Worm (Caenorhabditis elegans) whole organism, L4 larva: Measurements from ENCODE around the gene fbxb-61.
A peak's percentile ranks its signal among the peaks of the same experiment; 100 is the strongest.
"Not testable (repeated sequence)": the region's sequence is repeated elsewhere in the genome, so short reads cannot be mapped to it uniquely, and the experiment has no call there.

Experiments used
- F44E2.7 ChIP-seq: fragments of 200-800 bp; sonication (Bioruptor generic); IDR thresholded peaks from 2 replicates; pipeline ENCODE4 v2.1.2; 2022; ENCODE audit warnings: missing genetic modification characterization, missing compliant biosample characterization
- F49E8.2 ChIP-seq: sonication (generic microtip); optimal IDR thresholded peaks from 2 replicates; lab custom pipeline; 2016; ENCODE audit warnings: missing compliant biosample characterization, mild to moderate bottlenecking, missing genetic modification characterization, borderline replicate concordance
- R02D3.7 ChIP-seq: fragments of 150-350 bp; sonication (generic microtip); optimal IDR thresholded peaks from 3 replicates; lab custom pipeline; 2014; ENCODE audit warnings: missing biosample characterization, missing genetic modification characterization
- T26A8.4 ChIP-seq: fragments of 200-800 bp; sonication (Bioruptor generic); IDR thresholded peaks from 2 replicates; pipeline ENCODE4 v1.3.6; 2022; ENCODE audit warnings: missing genetic modification characterization, missing compliant biosample characterization
- Y105C5A.15 ChIP-seq: fragments of 200-800 bp; sonication (Bioruptor generic); IDR thresholded peaks from 2 replicates; pipeline ENCODE4 v1.3.6; 2022; ENCODE audit warnings: missing genetic modification characterization, missing compliant biosample characterization
- ZK546.5 ChIP-seq, 2 experiments: sonication (generic microtip); optimal IDR thresholded peaks; 2 replicates each; lab custom pipeline; 2017; ENCODE audit warnings: missing biosample characterization in 2 of 2, missing genetic modification characterization in 2 of 2
- aha-1 ChIP-seq: fragments of 150-350 bp; peaks from one replicate; lab custom pipeline; 2014; ENCODE audit warnings: missing biosample characterization, missing genetic modification characterization
- ama-1 ChIP-seq: fragments of 150-350 bp; optimal IDR thresholded peaks from 2 replicates; lab custom pipeline; 2014; ENCODE audit warnings: inconsistent platforms, mixed read lengths
- ceh-28 ChIP-seq: fragments of 150-350 bp; optimal IDR thresholded peaks from 2 replicates; lab custom pipeline; 2014; ENCODE audit warnings: missing biosample characterization, missing genetic modification reagents, missing genetic modification characterization
- egl-27 ChIP-seq: sonication (generic microtip); optimal IDR thresholded peaks from 3 replicates; lab custom pipeline; 2017; ENCODE audit warnings: missing biosample characterization, missing genetic modification reagents, missing genetic modification characterization
- gei-8 ChIP-seq: fragments of 200-800 bp; sonication (Bioruptor generic); optimal IDR thresholded peaks from 2 replicates; lab custom pipeline; 2018; ENCODE audit warnings: mild to moderate bottlenecking, missing genetic modification characterization, missing compliant biosample characterization
- hif-1 ChIP-seq, 2 experiments: sonication (generic microtip); optimal IDR thresholded peaks; 2 replicates each; lab custom pipeline; 2016 to 2017; ENCODE audit warnings: missing compliant biosample characterization in 2 of 2, missing genetic modification characterization in 2 of 2, missing genetic modification reagents in 2 of 2, missing genotype in 2 of 2, mild to moderate bottlenecking in 1 of 2
- lin-15B ChIP-seq: fragments of 150-350 bp; sonication (generic microtip); optimal IDR thresholded peaks from 3 replicates; lab custom pipeline; 2014; ENCODE audit warnings: missing biosample characterization, missing genetic modification characterization
- lin-39 ChIP-seq: fragments of 150-350 bp; optimal IDR thresholded peaks from 2 replicates; lab custom pipeline; 2014; ENCODE audit warnings: missing biosample characterization, missing genetic modification reagents, missing genetic modification characterization
- mdl-1 ChIP-seq, 2 experiments: fragments of 150-350 bp in 1 of 2; sonication (generic microtip) in 1 of 2; optimal IDR thresholded peaks; 2 replicates each; lab custom pipeline; 2014 to 2017; ENCODE audit warnings: missing biosample characterization in 2 of 2, missing genetic modification characterization in 2 of 2
- nhr-25 ChIP-seq: sonication (generic microtip); optimal IDR thresholded peaks from 2 replicates; lab custom pipeline; 2017; ENCODE audit warnings: missing genetic modification characterization, mild to moderate bottlenecking, missing compliant biosample characterization, antibody characterized with exemption, moderate library complexity, borderline replicate concordance; ENCODE audit not compliant: insufficient read depth
- pqm-1 ChIP-seq: sonication (generic microtip); optimal IDR thresholded peaks from 2 replicates; lab custom pipeline; 2017; ENCODE audit warnings: missing biosample characterization, missing genetic modification characterization
- rbr-2 ChIP-seq: sonication (generic microtip); optimal IDR thresholded peaks from 2 replicates; lab custom pipeline; 2016; ENCODE audit warnings: missing genotype, missing genetic modification characterization, missing compliant biosample characterization
- set-16 ChIP-seq: fragments of 200-800 bp; sonication (Bioruptor generic); IDR thresholded peaks from 2 replicates; pipeline ENCODE4 v1.3.6; 2022; ENCODE audit warnings: missing genetic modification reagents, missing genetic modification characterization, missing compliant biosample characterization
- skn-1 ChIP-seq: fragments of 150-350 bp; optimal IDR thresholded peaks from 2 replicates; lab custom pipeline; 2014; ENCODE audit warnings: missing biosample characterization, missing genetic modification characterization
- spr-3 ChIP-seq: fragments of 200-800 bp; sonication (Bioruptor generic); optimal IDR thresholded peaks from 2 replicates; lab custom pipeline; 2018; ENCODE audit warnings: mild to moderate bottlenecking, missing genetic modification characterization, missing compliant biosample characterization
- unc-62 ChIP-seq, 3 experiments: fragments of 150-350 bp in 1 of 3; sonication (generic microtip); optimal IDR thresholded peaks in 2 of 3; peaks in 1 of 3; 1 replicate in 1 of 3; 2 replicates in 2 of 3; lab custom pipeline; 2014 to 2017; ENCODE audit warnings: missing biosample characterization in 3 of 3, missing genetic modification characterization in 3 of 3, missing genetic modification reagents in 3 of 3, missing genotype in 1 of 3
- zfp-2 ChIP-seq: sonication (generic microtip); optimal IDR thresholded peaks from 2 replicates; lab custom pipeline; 2016; ENCODE audit warnings: mild to moderate bottlenecking, missing genetic modification characterization, missing compliant biosample characterization
- zip-11 ChIP-seq: fragments of 200-800 bp; sonication (Bioruptor generic); IDR thresholded peaks from 2 replicates; pipeline ENCODE4 v1.3.6; 2022; ENCODE audit warnings: missing genetic modification characterization, missing compliant biosample characterization
- ztf-11 ChIP-seq: fragments of 150-350 bp; optimal IDR thresholded peaks from 2 replicates; lab custom pipeline; 2014; ENCODE audit warnings: missing biosample characterization, missing genetic modification characterization
- ztf-7 ChIP-seq: fragments of 150-350 bp; optimal IDR thresholded peaks from 2 replicates; lab custom pipeline; 2014; ENCODE audit warnings: missing biosample characterization, missing genetic modification characterization

The fbxb-61 gene

ce11 chrV:19303589-19304174 lies at the start of gene fbxb-61, which contains the start of gene fbxb-63:
Gene fbxb-61, plus strand, starts transcription at chrV:19304124.
Gene fbxb-63, minus strand, starts transcription at chrV:19303730.
- no peak for TF ChIP-seq zip-11 (GFP tag; lab: Robert Waterston, UW)
- TF ChIP-seq ceh-28 = peak; percentile 25
- no peak for TF ChIP-seq skn-1 (tag; lab: Kevin White, UChicago)
- TF ChIP-seq Y105C5A.15 = no peak
- peak; percentile 58 for TF ChIP-seq aha-1
- TF ChIP-seq F49E8.2 (tag; lab: Kevin White, UChicago) = no peak
- no peak for TF ChIP-seq zfp-2 (tag; lab: Kevin White, UChicago)

ce11 chrV:19257653-19258052 lies 46.3 kb upstream of the fbxb-61 start, which contains the start of gene F21D9.3:
Gene F21D9.3, minus strand, starts transcription at chrV:19257753.
- TF ChIP-seq zfp-2 (tag; lab: Kevin White, UChicago) = no peak
- TF ChIP-seq unc-62 (GFP tag; optimal IDR thresholded peaks at IDR 0.05 in 1 of 2; lab: Kevin White, UChicago) = peak in 1 of 2 experiments; percentile 11
- no peak for TF ChIP-seq unc-62 (tag; optimal IDR thresholded peaks at IDR 0.05; lab: Kevin White, UChicago)
- TF ChIP-seq ZK546.5 (tag; optimal IDR thresholded peaks at IDR 0.05; lab: Kevin White, UChicago) = no peak
- TF ChIP-seq lin-39 (tag; lab: Kevin White, UChicago) = no peak
- TF ChIP-seq spr-3 = no peak
- no peak for TF ChIP-seq ama-1 (lab: Kevin White, UChicago)
- no peak for TF ChIP-seq R02D3.7
- no peak for TF ChIP-seq pqm-1 (tag; lab: Kevin White, UChicago)

ce11 chrV:19259403-19259802 lies 44.5 kb upstream of the fbxb-61 start:
- peak; percentile 53 for TF ChIP-seq set-16
- TF ChIP-seq rbr-2 (tag; lab: Kevin White, UChicago) = no peak

DNA sequence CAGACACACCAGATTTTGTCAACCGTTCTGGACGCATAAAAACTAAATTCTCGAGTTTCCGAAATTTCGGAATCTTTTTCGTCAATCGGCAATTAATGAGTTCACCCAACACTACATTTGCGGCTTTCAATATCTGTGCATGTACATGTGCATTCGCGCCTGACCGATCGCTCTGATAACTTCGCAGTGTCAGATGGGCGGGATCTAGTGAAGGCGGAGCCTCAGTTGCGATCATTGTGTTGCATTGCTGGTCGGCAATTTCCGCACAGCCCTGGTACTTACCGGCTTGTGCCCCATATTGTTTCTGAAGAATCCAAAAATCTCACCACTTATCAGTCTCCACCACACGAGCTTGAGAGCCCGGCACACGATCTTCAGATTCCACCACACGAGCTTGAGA lies 43.2 kb upstream of the fbxb-61 start:
- TF ChIP-seq unc-62 (GFP tag; optimal IDR thresholded peaks at IDR 0.05 in 1 of 2; lab: Kevin White, UChicago) (peak in 1 of 2 experiments; percentile 62), unc-62 (tag; optimal IDR thresholded peaks at IDR 0.05; lab: Kevin White, UChicago) (no peak), R02D3.7 (no peak), F44E2.7 (no peak), mdl-1 (tag; optimal IDR thresholded peaks at IDR 0.05; lab: Kevin White, UChicago) (no peak), aha-1 (peak; percentile 60), T26A8.4 (GFP tag; lab: Robert Waterston, UW) (no peak), ztf-7 (tag; lab: Kevin White, UChicago) (no peak), lin-15B (tag; lab: Kevin White, UChicago) (no peak), hif-1 (tag; optimal IDR thresholded peaks at IDR 0.05; lab: Kevin White, UChicago) (no peak), egl-27 (tag; lab: Kevin White, UChicago) (no peak)

ce11 chrV:19262349-19262748 lies 41.6 kb upstream of the fbxb-61 start, which contains the start of gene F21D9.2:
Gene F21D9.2, minus strand, starts transcription at chrV:19262449.
- TF ChIP-seq egl-27 (tag; lab: Kevin White, UChicago) (no peak), nhr-25 (tag; lab: Kevin White, UChicago) (no peak)

- TF ChIP-seq gei-8; ztf-11 (tag; lab: Kevin White, UChicago); spr-3: not testable (repeated sequence)
These were observed 39.8 kb upstream of the fbxb-61 start, which contains the start of gene F21D9.1 for ce11 chrV:19264148-19264547. Gene F21D9.1, plus strand, starts transcription at chrV:19264448.

DNA sequence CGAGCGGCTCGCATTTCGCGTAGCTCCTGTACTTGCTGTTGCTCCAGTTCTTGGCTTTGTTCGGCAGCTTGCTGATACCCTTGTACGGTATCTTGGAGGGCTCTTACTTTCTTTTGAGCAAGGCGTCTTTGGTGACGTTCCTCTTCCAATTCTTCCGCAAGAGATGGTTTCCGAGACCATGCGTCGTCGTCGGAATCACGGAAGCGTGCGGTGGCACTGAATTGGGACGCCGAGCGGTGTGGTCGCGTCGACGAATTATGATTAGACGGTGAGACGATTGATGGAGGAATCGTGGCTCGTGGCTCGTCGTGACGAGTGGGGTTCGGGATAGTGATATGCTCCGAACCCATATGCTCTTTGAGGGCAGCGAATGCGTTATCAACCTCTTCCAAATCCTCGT lies 27.6 kb upstream of the fbxb-61 start:
- TF ChIP-seq skn-1 (tag; lab: Kevin White, UChicago) (no peak), aha-1 (peak; percentile 65)
